Worm (Caenorhabditis elegans) whole organism, L3 larva: Measurements from ENCODE around the gene srh-199.

ENCODE experiments used
- R02D3.7 ChIP-seq: fragments of 150-350 bp; optimal IDR thresholded peaks from 2 replicates; lab custom pipeline; 2014; ENCODE audit warnings: missing biosample characterization, missing genetic modification characterization
- aly-2 ChIP-seq: fragments of 150-350 bp; optimal IDR thresholded peaks from 2 replicates; lab custom pipeline; 2014; ENCODE audit warnings: missing biosample characterization, missing genetic modification characterization
- ama-1 ChIP-seq: fragments of 150-350 bp; optimal IDR thresholded peaks from 2 replicates; lab custom pipeline; 2018
- ceh-16 ChIP-seq: sonication (generic microtip); optimal IDR thresholded peaks from 2 replicates; lab custom pipeline; 2017; ENCODE audit warnings: missing biosample characterization, missing genetic modification characterization
- ceh-28 ChIP-seq: fragments of 150-350 bp; optimal IDR thresholded peaks from 2 replicates; lab custom pipeline; 2014; ENCODE audit warnings: missing biosample characterization, missing genetic modification reagents, missing genetic modification characterization
- ceh-82 ChIP-seq: fragments of 150-350 bp; optimal IDR thresholded peaks from 2 replicates; lab custom pipeline; 2014; ENCODE audit warnings: missing biosample characterization, missing genetic modification characterization
- elt-1 ChIP-seq: fragments of 150-350 bp; optimal IDR thresholded peaks from 2 replicates; lab custom pipeline; 2014; ENCODE audit warnings: missing biosample characterization, missing genetic modification characterization
- elt-2 ChIP-seq: sonication (generic microtip); optimal IDR thresholded peaks from 2 replicates; lab custom pipeline; 2016; ENCODE audit warnings: missing genetic modification reagents, mild to moderate bottlenecking, missing genetic modification characterization, missing compliant biosample characterization
- elt-3 ChIP-seq, 3 experiments: fragments of 150-350 bp in 1 of 3; sonication (generic microtip) in 2 of 3; optimal IDR thresholded peaks; 2 replicates in 2 of 3; 4 replicates in 1 of 3; lab custom pipeline; 2014 to 2017; ENCODE audit warnings: missing biosample characterization in 3 of 3, missing genetic modification characterization in 3 of 3
- eor-1 ChIP-seq, 2 experiments: fragments of 150-350 bp; optimal IDR thresholded peaks; 2 replicates each; lab custom pipeline; 2014 to 2018; ENCODE audit warnings: missing biosample characterization in 2 of 2, missing genetic modification characterization in 2 of 2
- fkh-10 ChIP-seq: sonication (generic microtip); optimal IDR thresholded peaks from 2 replicates; lab custom pipeline; 2017; ENCODE audit warnings: missing biosample characterization, missing genetic modification reagents, missing genetic modification characterization
- fkh-2 ChIP-seq: fragments of 150-350 bp; optimal IDR thresholded peaks from 2 replicates; lab custom pipeline; 2014; ENCODE audit warnings: missing biosample characterization, missing genetic modification reagents, missing genetic modification characterization
- hmg-11 ChIP-seq: sonication (generic microtip); optimal IDR thresholded peaks from 2 replicates; lab custom pipeline; 2016; ENCODE audit warnings: missing genetic modification characterization, missing compliant biosample characterization
- jun-1 ChIP-seq: fragments of 150-350 bp; optimal IDR thresholded peaks from 2 replicates; lab custom pipeline; 2014; ENCODE audit warnings: missing biosample characterization, missing genetic modification reagents, missing genetic modification characterization
- lin-15B ChIP-seq: fragments of 150-350 bp; optimal IDR thresholded peaks from 2 replicates; lab custom pipeline; 2014; ENCODE audit warnings: missing biosample characterization, missing genetic modification characterization
- lin-39 ChIP-seq: fragments of 150-350 bp; optimal IDR thresholded peaks from 2 replicates; lab custom pipeline; 2018; ENCODE audit warnings: missing biosample characterization, missing genetic modification reagents, missing genetic modification characterization
- lsy-12 ChIP-seq: sonication (generic microtip); optimal IDR thresholded peaks from 2 replicates; lab custom pipeline; 2016; ENCODE audit warnings: mild to moderate bottlenecking, missing genetic modification characterization, missing compliant biosample characterization
- mdl-1 ChIP-seq: fragments of 150-350 bp; optimal IDR thresholded peaks from 2 replicates; lab custom pipeline; 2014; ENCODE audit warnings: missing biosample characterization, missing genetic modification characterization
- mml-1 ChIP-seq: fragments of 150-350 bp; sonication (generic microtip); optimal IDR thresholded peaks from 3 replicates; lab custom pipeline; 2014; ENCODE audit warnings: missing biosample characterization, missing genetic modification characterization
- nfya-1 ChIP-seq: sonication (generic microtip); optimal IDR thresholded peaks from 2 replicates; lab custom pipeline; 2017; ENCODE audit warnings: missing genetic modification characterization, mild to moderate bottlenecking, missing compliant biosample characterization, antibody characterized with exemption, moderate library complexity; ENCODE audit not compliant: insufficient read depth
- nhr-12 ChIP-seq: fragments of 150-350 bp; optimal IDR thresholded peaks from 2 replicates; lab custom pipeline; 2014; ENCODE audit warnings: missing biosample characterization, missing genetic modification characterization
- nhr-23 ChIP-seq: fragments of 150-350 bp; optimal IDR thresholded peaks from 2 replicates; lab custom pipeline; 2014; ENCODE audit warnings: missing biosample characterization, missing genetic modification reagents, missing genetic modification characterization
- nhr-237 ChIP-seq: fragments of 150-350 bp; optimal IDR thresholded peaks from 2 replicates; lab custom pipeline; 2014; ENCODE audit warnings: missing biosample characterization, missing genetic modification characterization
- nhr-25 ChIP-seq: sonication (generic microtip); optimal IDR thresholded peaks from 2 replicates; lab custom pipeline; 2017; ENCODE audit warnings: missing biosample characterization, missing genetic modification characterization
- nhr-28 ChIP-seq: fragments of 150-350 bp; optimal IDR thresholded peaks from 2 replicates; lab custom pipeline; 2014; ENCODE audit warnings: missing biosample characterization, missing genetic modification characterization
- nhr-43 ChIP-seq: sonication (generic microtip); optimal IDR thresholded peaks from 2 replicates; lab custom pipeline; 2016; ENCODE audit warnings: mild to moderate bottlenecking, missing genetic modification characterization, missing compliant biosample characterization; ENCODE audit not compliant: poor library complexity, severe bottlenecking
- nhr-67 ChIP-seq: fragments of 150-350 bp; optimal IDR thresholded peaks from 2 replicates; lab custom pipeline; 2014; ENCODE audit warnings: missing biosample characterization, missing genetic modification characterization
- nhr-77 ChIP-seq: fragments of 150-350 bp; optimal IDR thresholded peaks from 2 replicates; lab custom pipeline; 2014; ENCODE audit warnings: missing biosample characterization, missing genetic modification characterization
- pha-4 ChIP-seq: fragments of 150-350 bp; optimal IDR thresholded peaks from 2 replicates; lab custom pipeline; 2014; ENCODE audit warnings: missing biosample characterization, missing genetic modification reagents, missing genetic modification characterization
- pqm-1 ChIP-seq: fragments of 150-350 bp; optimal IDR thresholded peaks from 2 replicates; lab custom pipeline; 2017; ENCODE audit warnings: missing biosample characterization, missing genetic modification characterization, inconsistent platforms
- sea-2 ChIP-seq: fragments of 150-350 bp; sonication (generic microtip); optimal IDR thresholded peaks from 4 replicates; lab custom pipeline; 2014; ENCODE audit warnings: missing biosample characterization, missing genetic modification reagents, missing genetic modification characterization
- skn-1 ChIP-seq: fragments of 150-350 bp; optimal IDR thresholded peaks from 2 replicates; lab custom pipeline; 2014; ENCODE audit warnings: missing biosample characterization, missing genetic modification characterization
- snpc-4 ChIP-seq: fragments of 150-350 bp; optimal IDR thresholded peaks from 2 replicates; lab custom pipeline; 2014; ENCODE audit warnings: missing biosample characterization, missing genetic modification characterization
- tbx-2 ChIP-seq: sonication (generic microtip); optimal IDR thresholded peaks from 2 replicates; lab custom pipeline; 2016; ENCODE audit warnings: mild to moderate bottlenecking, missing genetic modification characterization, missing compliant biosample characterization
- unc-39 ChIP-seq: sonication (generic microtip); optimal IDR thresholded peaks from 4 replicates; lab custom pipeline; 2017; ENCODE audit warnings: missing biosample characterization, missing genetic modification characterization
- unc-62 ChIP-seq: fragments of 150-350 bp; sonication (generic microtip); optimal IDR thresholded peaks from 4 replicates; lab custom pipeline; 2014; ENCODE audit warnings: missing biosample characterization, missing genetic modification reagents, missing genetic modification characterization
- zag-1 ChIP-seq: fragments of 150-350 bp; optimal IDR thresholded peaks from 2 replicates; lab custom pipeline; 2014; ENCODE audit warnings: missing biosample characterization, missing genetic modification characterization
- ztf-11 ChIP-seq: fragments of 150-350 bp; optimal IDR thresholded peaks from 2 replicates; lab custom pipeline; 2014; ENCODE audit warnings: missing biosample characterization, missing genetic modification characterization
- ztf-4 ChIP-seq: fragments of 150-350 bp; optimal IDR thresholded peaks from 2 replicates; lab custom pipeline; 2014; ENCODE audit warnings: missing biosample characterization, missing genetic modification characterization

Gene srh-199

ce11 chrV:1751449-1751848, at the start of gene srh-199:
TSS of gene srh-199 (minus strand) at chrV:1751549.
- TF ChIP-seq pha-4 (tag; lab: Kevin White, UChicago) (no peak), nhr-28 (tag; lab: Kevin White, UChicago) (no peak), nhr-23 (tag; lab: Kevin White, UChicago) (no peak), zag-1 (tag; lab: Kevin White, UChicago) (no peak), mdl-1 (tag; lab: Kevin White, UChicago) (no peak), elt-3 (tag; optimal IDR thresholded peaks at IDR 0.05; lab: Kevin White, UChicago) (no peak), ama-1 (lab: Kevin White, UChicago) (no peak), ztf-11 (tag; lab: Kevin White, UChicago) (no peak), hmg-11 (tag; lab: Kevin White, UChicago) (no peak), elt-2 (no peak), aly-2 (tag; lab: Kevin White, UChicago) (no peak), snpc-4 (tag; lab: Kevin White, UChicago) (no peak), ceh-82 (tag; lab: Kevin White, UChicago) (no peak), fkh-2 (tag; lab: Kevin White, UChicago) (no peak), nhr-12 (tag; lab: Kevin White, UChicago) (no peak), ztf-4 (no peak), sea-2 (GFP tag; lab: Kevin White, UChicago) (no peak)

ce11 chrV:1797900-1798299, 46.6 kb upstream of the srh-199 start, which contains the start of gene F36H9.10:
TSS of gene F36H9.10 (plus strand) at chrV:1798200.
- TF ChIP-seq ceh-16 (tag; lab: Kevin White, UChicago) (no peak), hmg-11 (tag; lab: Kevin White, UChicago) (no peak)

- TF ChIP-seq lin-39 (tag; lab: Kevin White, UChicago) = no peak
- no peak for TF ChIP-seq pqm-1 (tag; lab: Kevin White, UChicago)
- no peak for TF ChIP-seq nhr-12 (tag; lab: Kevin White, UChicago)
- TF ChIP-seq ama-1 (lab: Kevin White, UChicago) = no peak
- no peak for TF ChIP-seq lin-15B (tag; lab: Kevin White, UChicago)
- TF ChIP-seq lsy-12 (tag; lab: Kevin White, UChicago) = no peak
- TF ChIP-seq R02D3.7 (tag; lab: Kevin White, UChicago) = no peak
These were observed 42.9 kb upstream of the srh-199 start, which contains the start of gene F36H9.1 for ce11 chrV:1794218-1794617. TSS of gene F36H9.1 (plus strand) at chrV:1794518.

- TF ChIP-seq ceh-16 (tag; lab: Kevin White, UChicago) = no peak
- no peak for TF ChIP-seq zag-1 (tag; lab: Kevin White, UChicago)
- TF ChIP-seq nhr-77 (tag; lab: Kevin White, UChicago) = no peak
- TF ChIP-seq nhr-43 (tag; lab: Kevin White, UChicago) = peak; percentile 92
- TF ChIP-seq nhr-25 (tag; lab: Kevin White, UChicago) = peak; percentile 93
- TF ChIP-seq unc-39 = no peak
- no peak for TF ChIP-seq aly-2 (tag; lab: Kevin White, UChicago)
- TF ChIP-seq elt-1 (tag; lab: Kevin White, UChicago) = peak; percentile 11
- no peak for TF ChIP-seq nhr-237 (tag; lab: Kevin White, UChicago)
- peak in 1 of 3 experiments; percentile 16 for TF ChIP-seq elt-3 (tag; optimal IDR thresholded peaks at IDR 0.05; lab: Kevin White, UChicago)
- TF ChIP-seq mml-1 = no peak
- TF ChIP-seq nhr-23 (tag; lab: Kevin White, UChicago) = peak; percentile 28
- TF ChIP-seq mdl-1 (tag; lab: Kevin White, UChicago) = no peak
- no peak for TF ChIP-seq fkh-10 (GFP tag; lab: Kevin White, UChicago)
- peak; percentile 8 for TF ChIP-seq tbx-2 (tag; lab: Kevin White, UChicago)
- TF ChIP-seq nfya-1 (tag; lab: Kevin White, UChicago) = peak; percentile 24
- no peak for TF ChIP-seq ama-1 (lab: Kevin White, UChicago)
- no peak for TF ChIP-seq hmg-11 (tag; lab: Kevin White, UChicago)
- TF ChIP-seq, all 47 proteins: peak for 7
These were observed 38.1 kb upstream of the srh-199 start for ce11 chrV:1789495-1789894.

DNA sequence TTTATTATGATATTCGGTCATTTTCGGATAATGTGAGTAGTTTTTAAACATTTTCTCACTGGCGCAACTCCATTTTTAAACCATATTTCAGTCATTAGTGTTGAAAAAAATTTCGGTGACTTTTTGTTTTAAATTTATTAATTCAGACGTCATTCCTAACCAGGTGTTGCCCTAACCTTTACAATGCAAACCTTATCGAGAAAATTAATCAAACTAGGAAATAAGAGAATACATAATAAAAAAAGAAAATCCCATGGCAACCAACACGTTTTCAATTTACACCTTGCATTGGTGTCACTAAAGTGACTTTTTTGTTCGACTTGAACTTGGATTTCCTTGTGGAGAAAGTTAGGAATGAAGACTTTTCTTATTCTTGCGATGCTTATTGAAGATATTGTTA, 36.8 kb upstream of the srh-199 start, which contains the start of gene F36H9.2:
Gene F36H9.2 (plus strand): TSS at position 301 of the 400 bp plus-strand sequence.
- TF ChIP-seq eor-1 (tag; optimal IDR thresholded peaks at IDR 0.05; lab: Kevin White, UChicago) (no peak), nhr-77 (tag; lab: Kevin White, UChicago) (no peak), skn-1 (tag; lab: Kevin White, UChicago) (no peak), ama-1 (lab: Kevin White, UChicago) (no peak), ceh-82 (tag; lab: Kevin White, UChicago) (no peak), ceh-16 (tag; lab: Kevin White, UChicago) (no peak), jun-1 (tag; lab: Kevin White, UChicago) (no peak), pha-4 (tag; lab: Kevin White, UChicago) (no peak), sea-2 (GFP tag; lab: Kevin White, UChicago) (no peak), ceh-28 (tag; lab: Kevin White, UChicago) (no peak), fkh-2 (tag; lab: Kevin White, UChicago) (no peak), ztf-4 (no peak), nhr-67 (no peak), elt-1 (tag; lab: Kevin White, UChicago) (no peak), unc-62 (GFP tag; lab: Kevin White, UChicago) (no peak), nhr-23 (tag; lab: Kevin White, UChicago) (no peak), zag-1 (tag; lab: Kevin White, UChicago) (no peak), pqm-1 (tag; lab: Kevin White, UChicago) (no peak), lin-15B (tag; lab: Kevin White, UChicago) (no peak), nhr-12 (tag; lab: Kevin White, UChicago) (no peak)
- TF ChIP-seq, all 47 proteins: peak for 0
